Worm (Caenorhabditis elegans): ENCODE results near the gene mnr-1.

- no peak for TF ChIP-seq lin-13 (tag; optimal IDR thresholded peaks at IDR 0.05)
- TF ChIP-seq sem-2 (GFP tag; optimal IDR thresholded peaks at IDR 0.05) = no peak
- no peak for TF ChIP-seq elt-3 (tag; optimal IDR thresholded peaks at IDR 0.05)
- TF ChIP-seq unc-62 (GFP tag; optimal IDR thresholded peaks at IDR 0.05) = no peak
- TF ChIP-seq nhr-76 (tag; optimal IDR thresholded peaks at IDR 0.05) = no peak
- no peak for TF ChIP-seq mep-1 (tag; optimal IDR thresholded peaks at IDR 0.05)
- no peak for TF ChIP-seq drap-1 (GFP tag; optimal IDR thresholded peaks at IDR 0.05)
- TF ChIP-seq pha-4 (tag; optimal IDR thresholded peaks at IDR 0.05) = no peak
- no peak for TF ChIP-seq snpc-4 (tag; optimal IDR thresholded peaks at IDR 0.05)
- no peak for TF ChIP-seq unc-39 (tag; optimal IDR thresholded peaks at IDR 0.05)
- no peak for TF ChIP-seq tbx-8 (GFP tag; optimal IDR thresholded peaks at IDR 0.05)
Measured at ce11 chrV:20638344-20638743, 16.1 kb upstream of the mnr-1 start, which contains the start of gene Y44A6B.3.
